Worm (Caenorhabditis elegans) whole organism, L4/young adult: ENCODE data around the gene ckc-1.

Source experiments
- W03F9.2 ChIP-seq: fragments of 150-350 bp; optimal IDR thresholded peaks from 2 replicates; lab custom pipeline; 2014; ENCODE audit warnings: missing biosample characterization, missing genetic modification characterization
- dao-5 ChIP-seq: sonication (generic microtip); optimal IDR thresholded peaks from 2 replicates; lab custom pipeline; 2016; ENCODE audit warnings: missing genotype, missing genetic modification characterization, moderate library complexity, missing compliant biosample characterization
- him-1 ChIP-seq: sonication (generic microtip); optimal IDR thresholded peaks from 2 replicates; lab custom pipeline; 2016; ENCODE audit warnings: missing genotype, missing genetic modification reagents, missing genetic modification characterization, missing compliant biosample characterization

- TF ChIP-seq him-1 = no peak
- peak; percentile 41 for TF ChIP-seq W03F9.2
- TF ChIP-seq dao-5 (tag; lab: Kevin White, UChicago) = no peak
Measured at ce11 chrX:3605727-3606126, 29.3 kb downstream of the ckc-1 start, which contains the start of gene C18B2.4.
